Worm (Caenorhabditis elegans) whole organism, late embryonic: ENCODE measurements around the gene twk-46.

Experiments used
- K09A11.1 ChIP-seq: sonication (generic microtip); optimal IDR thresholded peaks from 2 replicates; lab custom pipeline; 2017; ENCODE audit warnings: antibody characterized with exemption, mild to moderate bottlenecking, missing genetic modification characterization, missing compliant biosample characterization; ENCODE audit not compliant: insufficient read depth
- ama-1 ChIP-seq: fragments of 150-350 bp; optimal IDR thresholded peaks from 2 replicates; lab custom pipeline; 2014
- ceh-14 ChIP-seq: sonication (generic microtip); optimal IDR thresholded peaks from 2 replicates; lab custom pipeline; 2016; ENCODE audit warnings: missing genotype, missing genetic modification characterization, missing compliant biosample characterization
- ceh-22 ChIP-seq: sonication (generic microtip); optimal IDR thresholded peaks from 2 replicates; lab custom pipeline; 2017; ENCODE audit warnings: missing biosample characterization, missing genetic modification characterization
- ceh-34 ChIP-seq: sonication (generic microtip); optimal IDR thresholded peaks from 2 replicates; lab custom pipeline; 2016; ENCODE audit warnings: mild to moderate bottlenecking, missing genetic modification characterization, missing compliant biosample characterization
- ceh-48 ChIP-seq: sonication (generic microtip); optimal IDR thresholded peaks from 2 replicates; lab custom pipeline; 2016; ENCODE audit warnings: missing genetic modification characterization, inconsistent platforms, missing compliant biosample characterization
- ceh-6 ChIP-seq: fragments of 200-800 bp; sonication (Bioruptor generic); optimal IDR thresholded peaks from 2 replicates; lab custom pipeline; 2018; ENCODE audit warnings: mild to moderate bottlenecking, missing genetic modification characterization, missing compliant biosample characterization
- dmd-4 ChIP-seq: sonication (generic microtip); optimal IDR thresholded peaks from 2 replicates; lab custom pipeline; 2016; ENCODE audit warnings: borderline replicate concordance, missing genetic modification characterization, missing compliant biosample characterization
- dve-1 ChIP-seq: sonication (generic microtip); optimal IDR thresholded peaks from 2 replicates; lab custom pipeline; 2017; ENCODE audit warnings: antibody characterized with exemption, mild to moderate bottlenecking, missing genetic modification characterization, missing compliant biosample characterization
- elt-4 ChIP-seq: sonication (generic microtip); optimal IDR thresholded peaks from 2 replicates; lab custom pipeline; 2016; ENCODE audit warnings: missing genetic modification characterization, missing compliant biosample characterization
- ets-4 ChIP-seq: sonication (generic microtip); optimal IDR thresholded peaks from 2 replicates; lab custom pipeline; 2016; ENCODE audit warnings: missing genetic modification characterization, missing compliant biosample characterization
- eyg-1 ChIP-seq: sonication (generic microtip); optimal IDR thresholded peaks from 2 replicates; lab custom pipeline; 2016; ENCODE audit warnings: missing genotype, missing genetic modification characterization, missing compliant biosample characterization
- fax-1 ChIP-seq: sonication (generic microtip); optimal IDR thresholded peaks from 2 replicates; lab custom pipeline; 2016; ENCODE audit warnings: missing genotype, missing genetic modification characterization, missing compliant biosample characterization
- fkh-10 ChIP-seq: fragments of 150-350 bp; optimal IDR thresholded peaks from 2 replicates; lab custom pipeline; 2014; ENCODE audit warnings: missing biosample characterization, missing genetic modification reagents, missing genetic modification characterization
- hlh-15 ChIP-seq: sonication (generic microtip); optimal IDR thresholded peaks from 2 replicates; lab custom pipeline; 2016; ENCODE audit warnings: missing genetic modification characterization, missing compliant biosample characterization
- lim-6 ChIP-seq: sonication (generic microtip); optimal IDR thresholded peaks from 2 replicates; lab custom pipeline; 2016; ENCODE audit warnings: missing genetic modification characterization, missing compliant biosample characterization
- mec-3 ChIP-seq: sonication (generic microtip); optimal IDR thresholded peaks from 2 replicates; lab custom pipeline; 2016; ENCODE audit warnings: borderline replicate concordance, missing genetic modification characterization, missing compliant biosample characterization
- nhr-232 ChIP-seq: sonication (generic microtip); optimal IDR thresholded peaks from 2 replicates; lab custom pipeline; 2016; ENCODE audit warnings: missing genetic modification characterization, missing compliant biosample characterization
- npax-4 ChIP-seq: sonication (generic microtip); optimal IDR thresholded peaks from 2 replicates; lab custom pipeline; 2016; ENCODE audit warnings: missing genetic modification characterization, missing compliant biosample characterization
- pha-2 ChIP-seq: sonication (generic microtip); optimal IDR thresholded peaks from 2 replicates; lab custom pipeline; 2017; ENCODE audit warnings: mild to moderate bottlenecking, missing genetic modification characterization, missing compliant biosample characterization
- pha-4 ChIP-seq: fragments of 150-350 bp; optimal IDR thresholded peaks from 2 replicates; lab custom pipeline; 2018; ENCODE audit warnings: missing biosample characterization, missing genetic modification reagents, missing genetic modification characterization
- pqm-1 ChIP-seq: sonication (generic microtip); optimal IDR thresholded peaks from 2 replicates; lab custom pipeline; 2016; ENCODE audit warnings: missing genetic modification characterization, missing compliant biosample characterization
- pros-1 ChIP-seq: fragments of 150-350 bp; optimal IDR thresholded peaks from 2 replicates; lab custom pipeline; 2014; ENCODE audit warnings: missing biosample characterization, missing genetic modification reagents, missing genetic modification characterization
- sdc-2 ChIP-seq: sonication (generic microtip); optimal IDR thresholded peaks from 2 replicates; lab custom pipeline; 2016; ENCODE audit warnings: missing genotype, missing genetic modification characterization, missing compliant biosample characterization
- unc-3 ChIP-seq, 2 experiments: fragments of 200-800 bp in 1 of 2; sonication (Bioruptor generic) in 1 of 2; sonication (generic microtip) in 1 of 2; conservative IDR thresholded peaks in 1 of 2; optimal IDR thresholded peaks in 1 of 2; 2 replicates each; pipeline versions ENCODE4 v1.3.6 to Lab custom; 2016 to 2022; ENCODE audit warnings: missing compliant biosample characterization in 2 of 2, missing genetic modification characterization in 2 of 2, missing genetic modification reagents in 1 of 2
- unc-55 ChIP-seq: sonication (generic microtip); optimal IDR thresholded peaks from 2 replicates; lab custom pipeline; 2017; ENCODE audit warnings: missing biosample characterization, missing genetic modification reagents, missing genetic modification characterization
- zip-5 ChIP-seq: sonication (generic microtip); optimal IDR thresholded peaks from 2 replicates; lab custom pipeline; 2016; ENCODE audit warnings: missing genetic modification characterization, missing compliant biosample characterization

The twk-46 gene

ce11 chrV:19027338-19027737 is 32.6 kb upstream of the twk-46 start:
- no peak for TF ChIP-seq mec-3 (tag; lab: Kevin White, UChicago)
- TF ChIP-seq ceh-48, result peak; percentile 68
- no peak for TF ChIP-seq fkh-10 (GFP tag; lab: Kevin White, UChicago)
- TF ChIP-seq K09A11.1 (tag; lab: Kevin White, UChicago), result no peak

ce11 chrV:19031456-19031855 is 28.5 kb upstream of the twk-46 start, which contains the start of gene Y39B6A.27:
Y39B6A.27 (plus strand) TSS chrV:19031756.
- no peak for TF ChIP-seq pros-1
- TF ChIP-seq lim-6 (tag; lab: Kevin White, UChicago), result no peak

DNA sequence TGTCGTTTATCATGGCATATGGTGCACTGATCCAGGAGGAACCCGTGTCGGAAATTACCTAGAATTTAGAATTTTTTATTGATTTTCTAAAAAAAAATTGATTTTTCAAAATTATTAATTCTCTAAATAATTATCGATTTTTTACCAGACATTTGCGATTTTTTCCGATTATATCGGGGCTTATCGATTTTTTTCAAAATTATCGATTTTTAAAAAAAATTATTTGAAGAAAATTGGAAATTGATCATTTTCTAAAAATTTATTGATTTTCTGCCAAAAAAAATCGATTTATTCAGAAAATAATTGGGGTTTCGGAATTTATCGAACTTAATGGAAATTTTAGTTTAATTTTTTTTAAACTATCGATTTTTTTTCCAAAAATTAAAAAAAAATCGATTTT is 23.9 kb upstream of the twk-46 start:
- TF ChIP-seq ceh-48 (peak; percentile 37), K09A11.1 (tag; lab: Kevin White, UChicago) (no peak), npax-4 (no peak), ceh-34 (tag; lab: Kevin White, UChicago) (no peak)

DNA sequence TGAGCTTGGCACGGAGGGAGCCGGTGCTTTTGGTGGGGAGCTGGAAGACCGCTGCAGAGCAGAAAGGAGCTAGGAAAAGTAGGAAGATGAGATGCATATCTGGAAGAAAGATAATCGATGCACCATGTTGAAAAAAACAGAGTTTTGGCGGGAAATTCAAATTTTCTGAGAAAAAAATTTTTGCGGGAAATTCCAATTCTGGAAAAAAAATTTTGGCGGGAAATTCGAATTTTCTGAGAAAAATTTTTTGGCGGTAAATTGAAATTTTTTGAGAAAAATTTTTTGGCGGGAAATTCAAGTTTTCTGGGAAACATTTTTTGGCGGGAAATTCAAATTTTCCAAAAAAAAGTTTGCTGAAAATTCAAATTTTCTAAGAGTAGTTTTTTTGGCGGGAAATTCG is 22.8 kb upstream of the twk-46 start, which contains the start of gene asp-17:
Gene asp-17, minus strand, starts transcription at position 101 of the 400 bp plus-strand sequence.
- TF ChIP-seq fax-1 (tag; lab: Kevin White, UChicago) (no peak), ama-1 (lab: Kevin White, UChicago) (no peak), dve-1 (tag; lab: Kevin White, UChicago) (no peak), nhr-232 (tag; lab: Kevin White, UChicago) (no peak)

DNA sequence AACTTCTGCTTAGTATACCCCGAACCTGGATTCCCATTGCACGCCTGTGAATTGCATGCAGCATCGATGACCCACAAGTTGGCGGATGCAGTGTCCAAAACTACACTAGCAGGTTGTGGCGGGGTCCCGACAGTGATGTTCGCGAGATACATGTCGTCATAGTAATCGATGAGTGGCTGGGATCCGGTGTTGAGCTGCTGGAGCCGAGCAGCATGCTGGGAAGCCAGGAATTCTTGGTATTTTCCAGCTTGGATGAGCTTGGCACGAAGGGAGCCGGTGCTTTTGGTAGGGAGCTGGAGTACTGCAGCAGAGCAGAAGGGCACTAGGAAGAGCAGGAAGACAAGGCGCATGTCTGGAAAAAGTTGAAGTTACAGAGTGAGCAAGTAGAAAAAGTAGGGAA is 17.7 kb upstream of the twk-46 start, which contains the start of gene asp-16:
Gene asp-16, minus strand, starts transcription at position 350 of the 400 bp plus-strand sequence.
- TF ChIP-seq elt-4 (peak; percentile 18), ceh-22 (tag; lab: Kevin White, UChicago) (no peak)

- TF ChIP-seq unc-3 (GFP tag; conservative IDR thresholded peaks at IDR 0.05; lab: Robert Waterston, UW) (no peak), unc-3 (tag; optimal IDR thresholded peaks at IDR 0.05; lab: Kevin White, UChicago) (no peak), pha-4 (no peak), unc-55 (GFP tag; lab: Kevin White, UChicago) (no peak), dmd-4 (tag; lab: Kevin White, UChicago) (no peak), ceh-6 (GFP tag; lab: Kevin White, UChicago) (no peak), pqm-1 (no peak)
Measured at ce11 chrV:19044753-19045152, 15.2 kb upstream of the twk-46 start, which contains the start of gene asp-15. asp-15 (minus strand) TSS chrV:19044853.

- no peak for TF ChIP-seq ama-1 (lab: Kevin White, UChicago)
- no peak for TF ChIP-seq lim-6 (tag; lab: Kevin White, UChicago)
- no peak for TF ChIP-seq ets-4 (tag; lab: Kevin White, UChicago)
- TF ChIP-seq sdc-2 (tag; lab: Kevin White, UChicago), result no peak
- TF ChIP-seq elt-4, result no peak
- no peak for TF ChIP-seq pha-2 (tag; lab: Kevin White, UChicago)
- no peak for TF ChIP-seq unc-55 (GFP tag; lab: Kevin White, UChicago)
- no peak for TF ChIP-seq zip-5
- no peak for TF ChIP-seq hlh-15
- TF ChIP-seq ceh-14 (tag; lab: Kevin White, UChicago), result no peak
- no peak for TF ChIP-seq eyg-1 (tag; lab: Kevin White, UChicago)
Measured at ce11 chrV:19047442-19047841, 12.5 kb upstream of the twk-46 start.
